Worm (Caenorhabditis elegans) whole organism, mixed stage, embryonic: ENCODE measurements around the gene F59C12.4.
A peak's percentile ranks its signal among the peaks of the same experiment; 100 is the strongest.

Experiments
- M03D4.4 ChIP-seq: sonication (generic microtip); optimal IDR thresholded peaks from 2 replicates; lab custom pipeline; 2017; ENCODE audit warnings: mild to moderate bottlenecking, missing genetic modification characterization, missing compliant biosample characterization
- bed-3 ChIP-seq: fragments of 200-800 bp; sonication (Bioruptor generic); optimal IDR thresholded peaks from 3 replicates; lab custom pipeline; 2018; ENCODE audit warnings: mild to moderate bottlenecking, missing genetic modification characterization, moderate library complexity, missing compliant biosample characterization
- blmp-1 ChIP-seq: fragments of 150-350 bp; optimal IDR thresholded peaks from 2 replicates; lab custom pipeline; 2014; ENCODE audit warnings: missing biosample characterization, missing genetic modification characterization
- ceh-39 ChIP-seq: fragments of 150-350 bp; optimal IDR thresholded peaks from 2 replicates; lab custom pipeline; 2014; ENCODE audit warnings: missing biosample characterization, missing genetic modification characterization
- ceh-43 ChIP-seq: fragments of 200-800 bp; sonication (Bioruptor generic); optimal IDR thresholded peaks from 2 replicates; lab custom pipeline; 2018; ENCODE audit warnings: mild to moderate bottlenecking, missing genetic modification characterization, moderate library complexity, missing compliant biosample characterization
- ceh-83 ChIP-seq: fragments of 200-800 bp; sonication (Bioruptor generic); optimal IDR thresholded peaks from 2 replicates; lab custom pipeline; 2018; ENCODE audit warnings: mild to moderate bottlenecking, missing genetic modification characterization, missing compliant biosample characterization
- ces-1 ChIP-seq: fragments of 150-350 bp; optimal IDR thresholded peaks from 2 replicates; lab custom pipeline; 2014; ENCODE audit warnings: missing biosample characterization, missing genetic modification reagents, missing genetic modification characterization
- drap-1 ChIP-seq: fragments of 200-800 bp; sonication (Bioruptor generic); optimal IDR thresholded peaks from 3 replicates; lab custom pipeline; 2018; ENCODE audit warnings: mild to moderate bottlenecking, missing genetic modification characterization, missing compliant biosample characterization
- elt-3 ChIP-seq: fragments of 150-350 bp; optimal IDR thresholded peaks from 2 replicates; lab custom pipeline; 2014; ENCODE audit warnings: missing biosample characterization, missing genetic modification characterization
- flh-1 ChIP-seq: fragments of 200-800 bp; sonication (Bioruptor generic); optimal IDR thresholded peaks from 2 replicates; lab custom pipeline; 2018; ENCODE audit warnings: mild to moderate bottlenecking, missing genetic modification characterization, moderate library complexity, missing compliant biosample characterization
- ham-2 ChIP-seq: fragments of 200-800 bp; sonication (Bioruptor generic); optimal IDR thresholded peaks from 2 replicates; lab custom pipeline; 2018; ENCODE audit warnings: mild to moderate bottlenecking, missing genetic modification characterization, missing compliant biosample characterization
- hlh-1 ChIP-seq: fragments of 150-350 bp; optimal IDR thresholded peaks from 2 replicates; lab custom pipeline; 2014; ENCODE audit warnings: missing biosample characterization, missing genetic modification reagents, missing genetic modification characterization
- lin-13 ChIP-seq: fragments of 150-350 bp; optimal IDR thresholded peaks from 2 replicates; lab custom pipeline; 2014; ENCODE audit warnings: missing biosample characterization, missing genetic modification characterization
- lin-32 ChIP-seq: fragments of 200-800 bp; sonication (Bioruptor generic); optimal IDR thresholded peaks from 2 replicates; lab custom pipeline; 2018; ENCODE audit warnings: mild to moderate bottlenecking, missing genetic modification characterization, missing compliant biosample characterization
- lsy-2 ChIP-seq: fragments of 150-350 bp; optimal IDR thresholded peaks from 2 replicates; lab custom pipeline; 2014; ENCODE audit warnings: missing biosample characterization, missing genetic modification characterization
- mab-5 ChIP-seq: fragments of 150-350 bp; optimal IDR thresholded peaks from 2 replicates; lab custom pipeline; 2014; ENCODE audit warnings: missing biosample characterization, missing genetic modification characterization
- mep-1 ChIP-seq: fragments of 150-350 bp; optimal IDR thresholded peaks from 2 replicates; lab custom pipeline; 2017; ENCODE audit warnings: missing biosample characterization, missing genetic modification reagents, missing genetic modification characterization, inconsistent platforms
- mls-2 ChIP-seq: sonication (generic microtip); optimal IDR thresholded peaks from 2 replicates; lab custom pipeline; 2016; ENCODE audit warnings: mild to moderate bottlenecking, missing genetic modification characterization, moderate library complexity, missing compliant biosample characterization
- nhr-12 ChIP-seq: fragments of 150-350 bp; optimal IDR thresholded peaks from 2 replicates; lab custom pipeline; 2014; ENCODE audit warnings: missing biosample characterization, missing genetic modification characterization
- nhr-28 ChIP-seq: fragments of 150-350 bp; optimal IDR thresholded peaks from 2 replicates; lab custom pipeline; 2014; ENCODE audit warnings: missing biosample characterization, missing genetic modification characterization
- nhr-76 ChIP-seq: sonication (generic microtip); optimal IDR thresholded peaks from 2 replicates; lab custom pipeline; 2017; ENCODE audit warnings: missing biosample characterization, missing genetic modification characterization
- pha-4 ChIP-seq: fragments of 150-350 bp; optimal IDR thresholded peaks from 2 replicates; lab custom pipeline; 2018; ENCODE audit warnings: missing biosample characterization, missing genetic modification reagents, missing genetic modification characterization
- sem-2 ChIP-seq: fragments of 200-800 bp; sonication (Bioruptor generic); optimal IDR thresholded peaks from 2 replicates; lab custom pipeline; 2018; ENCODE audit warnings: mild to moderate bottlenecking, missing genetic modification characterization, missing compliant biosample characterization
- snpc-4 ChIP-seq: fragments of 150-350 bp; optimal IDR thresholded peaks from 2 replicates; lab custom pipeline; 2014; ENCODE audit warnings: missing biosample characterization, missing genetic modification characterization
- tbx-8 ChIP-seq: fragments of 200-800 bp; sonication (Bioruptor generic); optimal IDR thresholded peaks from 2 replicates; lab custom pipeline; 2018; ENCODE audit warnings: mild to moderate bottlenecking, missing genetic modification characterization, moderate library complexity, missing compliant biosample characterization
- unc-120 ChIP-seq: sonication (generic microtip); optimal IDR thresholded peaks from 2 replicates; lab custom pipeline; 2017; ENCODE audit warnings: missing genetic modification characterization, missing compliant biosample characterization; ENCODE audit not compliant: poor library complexity, severe bottlenecking
- unc-39 ChIP-seq: fragments of 150-350 bp; optimal IDR thresholded peaks from 2 replicates; lab custom pipeline; 2014; ENCODE audit warnings: missing biosample characterization, missing genetic modification characterization
- unc-62 ChIP-seq: fragments of 150-350 bp; optimal IDR thresholded peaks from 2 replicates; lab custom pipeline; 2014; ENCODE audit warnings: missing biosample characterization, missing genetic modification reagents, missing genetic modification characterization
- zip-8 ChIP-seq: fragments of 150-350 bp; optimal IDR thresholded peaks from 2 replicates; lab custom pipeline; 2014; ENCODE audit warnings: missing biosample characterization, missing genetic modification characterization
- ztf-11 ChIP-seq: fragments of 150-350 bp; optimal IDR thresholded peaks from 2 replicates; lab custom pipeline; 2014; ENCODE audit warnings: missing biosample characterization, missing genetic modification characterization

The F59C12.4 gene

DNA sequence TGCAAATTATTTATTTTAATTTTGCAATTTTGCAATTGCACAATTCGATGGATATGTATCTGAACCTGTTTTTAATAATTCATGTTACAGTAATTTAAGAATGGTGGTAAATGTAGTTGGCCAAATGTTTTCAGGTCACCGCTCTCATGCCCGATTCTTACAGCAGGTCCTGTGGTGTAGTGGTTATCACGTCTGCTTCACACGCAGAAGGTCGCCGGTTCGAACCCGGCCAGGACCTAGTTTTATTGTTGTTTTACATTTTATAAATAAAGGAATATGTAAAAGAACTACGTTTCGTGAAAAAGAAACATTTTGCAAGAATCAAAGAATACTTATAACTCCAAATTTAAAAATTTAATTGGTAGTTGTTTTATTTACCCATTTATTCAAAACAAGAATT, 12.2 kb downstream of the F59C12.4 start:
- TF ChIP-seq lin-32 (GFP tag; lab: Kevin White, UChicago): no peak
- no peak for TF ChIP-seq nhr-76
- no peak for TF ChIP-seq mls-2
- TF ChIP-seq blmp-1 (tag; lab: Kevin White, UChicago): no peak
- TF ChIP-seq mab-5 (tag; lab: Kevin White, UChicago): no peak
- TF ChIP-seq hlh-1: no peak
- no peak for TF ChIP-seq nhr-28 (tag; lab: Kevin White, UChicago)
- no peak for TF ChIP-seq bed-3
- no peak for TF ChIP-seq pha-4 (tag; lab: Kevin White, UChicago)
- no peak for TF ChIP-seq ces-1 (GFP tag; lab: Kevin White, UChicago)
- no peak for TF ChIP-seq flh-1
- TF ChIP-seq unc-62 (GFP tag; lab: Kevin White, UChicago): no peak
- no peak for TF ChIP-seq unc-39
- TF ChIP-seq ceh-39 (tag; lab: Kevin White, UChicago): no peak
- no peak for TF ChIP-seq lsy-2 (tag; lab: Kevin White, UChicago)
- no peak for TF ChIP-seq drap-1 (GFP tag; lab: Kevin White, UChicago)
- no peak for TF ChIP-seq ham-2 (GFP tag; lab: Kevin White, UChicago)
- TF ChIP-seq mep-1: no peak
- TF ChIP-seq unc-120 (tag; lab: Kevin White, UChicago): no peak

DNA sequence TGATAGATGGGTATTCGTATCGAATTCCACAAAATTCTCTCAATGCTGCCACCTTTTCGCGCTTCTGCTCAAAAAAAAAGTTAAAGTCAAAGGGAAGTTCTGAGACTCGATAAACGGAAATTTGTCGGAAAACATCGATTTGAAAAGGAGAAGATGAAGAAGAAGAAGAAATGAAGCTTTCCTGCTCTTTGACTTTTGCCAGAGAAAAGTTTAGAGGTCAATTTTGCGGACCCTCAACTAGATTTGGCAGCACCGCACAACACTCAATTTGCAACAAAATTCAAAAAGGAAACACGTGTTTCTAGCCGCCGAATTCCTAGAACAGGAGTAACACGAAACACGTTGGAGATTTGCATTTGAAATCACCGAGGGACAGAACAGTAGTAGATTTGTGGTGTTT, 14.3 kb downstream of the F59C12.4 start:
- TF ChIP-seq ces-1 (GFP tag; lab: Kevin White, UChicago): peak; percentile 36
- no peak for TF ChIP-seq pha-4 (tag; lab: Kevin White, UChicago)
- no peak for TF ChIP-seq sem-2 (GFP tag; lab: Kevin White, UChicago)
- no peak for TF ChIP-seq lsy-2 (tag; lab: Kevin White, UChicago)
- TF ChIP-seq nhr-76: no peak
- no peak for TF ChIP-seq ceh-83

DNA sequence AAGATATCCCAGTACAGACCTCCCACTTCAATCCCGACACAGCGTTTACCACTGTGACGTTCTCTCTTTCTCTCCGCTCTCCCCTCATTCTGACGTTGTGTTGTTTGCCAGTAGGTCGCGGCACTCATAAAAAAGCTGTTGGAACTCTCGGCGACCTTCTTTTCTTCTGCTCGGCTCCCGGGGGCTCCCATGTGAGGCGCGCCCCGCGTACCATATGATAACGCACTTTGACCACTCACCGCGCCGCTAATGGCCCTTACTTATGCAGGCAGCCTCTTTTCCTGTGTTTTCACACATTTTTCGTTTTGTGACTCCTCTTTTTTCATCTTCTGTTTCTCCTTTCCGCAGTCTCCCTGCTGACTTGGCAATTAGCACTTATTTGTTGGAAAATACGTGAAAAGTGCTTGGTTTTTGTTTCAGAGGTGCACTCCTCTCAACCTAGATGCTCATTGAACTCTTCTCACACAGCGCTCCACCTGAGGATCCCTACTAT, 23.1 kb downstream of the F59C12.4 start, which contains the start of gene ser-1:
Gene ser-1, plus strand, starts transcription at position 443 of the 493 bp plus-strand sequence.
- TF ChIP-seq bed-3 (no peak), flh-1 (no peak)

- TF ChIP-seq blmp-1 (tag; lab: Kevin White, UChicago): no peak
- no peak for TF ChIP-seq mep-1
- no peak for TF ChIP-seq elt-3
- no peak for TF ChIP-seq nhr-12 (tag; lab: Kevin White, UChicago)
- TF ChIP-seq M03D4.4 (tag; lab: Kevin White, UChicago): no peak
- TF ChIP-seq sem-2 (GFP tag; lab: Kevin White, UChicago): no peak
- TF ChIP-seq ceh-39 (tag; lab: Kevin White, UChicago): no peak
- no peak for TF ChIP-seq lsy-2 (tag; lab: Kevin White, UChicago)
- TF ChIP-seq unc-62 (GFP tag; lab: Kevin White, UChicago): no peak
- no peak for TF ChIP-seq zip-8
- TF ChIP-seq ceh-43 (GFP tag; lab: Kevin White, UChicago): no peak
- no peak for TF ChIP-seq tbx-8 (GFP tag; lab: Kevin White, UChicago)
- no peak for TF ChIP-seq bed-3
- no peak for TF ChIP-seq pha-4 (tag; lab: Kevin White, UChicago)
- TF ChIP-seq ham-2 (GFP tag; lab: Kevin White, UChicago): no peak
- TF ChIP-seq mls-2: no peak
Measured at ce11 chrX:16575262-16575661, 27.2 kb downstream of the F59C12.4 start.

- TF ChIP-seq mls-2: no peak
- no peak for TF ChIP-seq mep-1
- TF ChIP-seq ztf-11 (tag; lab: Kevin White, UChicago): no peak
- TF ChIP-seq snpc-4 (tag; lab: Kevin White, UChicago): no peak
- TF ChIP-seq elt-3: no peak
- TF ChIP-seq ceh-43 (GFP tag; lab: Kevin White, UChicago): no peak
- TF ChIP-seq sem-2 (GFP tag; lab: Kevin White, UChicago): no peak
- no peak for TF ChIP-seq lin-13 (tag; lab: Kevin White, UChicago)
- no peak for TF ChIP-seq flh-1
- no peak for TF ChIP-seq unc-62 (GFP tag; lab: Kevin White, UChicago)
- TF ChIP-seq lin-32 (GFP tag; lab: Kevin White, UChicago): no peak
- no peak for TF ChIP-seq ceh-83
- TF ChIP-seq tbx-8 (GFP tag; lab: Kevin White, UChicago): no peak
- TF ChIP-seq unc-120 (tag; lab: Kevin White, UChicago): no peak
- no peak for TF ChIP-seq ces-1 (GFP tag; lab: Kevin White, UChicago)
- no peak for TF ChIP-seq ham-2 (GFP tag; lab: Kevin White, UChicago)
- TF ChIP-seq drap-1 (GFP tag; lab: Kevin White, UChicago): no peak
- TF ChIP-seq M03D4.4 (tag; lab: Kevin White, UChicago): no peak
- TF ChIP-seq, all 35 proteins: peak for 0
Measured at ce11 chrX:16574303-16574702, 28.1 kb downstream of the F59C12.4 start.
